Worm (Caenorhabditis elegans) whole organism, L3 larva: ENCODE results near the gene Y39A3A.2.
A peak's percentile ranks its signal among the peaks of the same experiment; 100 is the strongest.

ENCODE experiments used
- R02D3.7 ChIP-seq: fragments of 150-350 bp; optimal IDR thresholded peaks from 2 replicates; lab custom pipeline; 2014; ENCODE audit warnings: missing biosample characterization, missing genetic modification characterization
- ZK546.5 ChIP-seq: sonication (generic microtip); optimal IDR thresholded peaks from 2 replicates; lab custom pipeline; 2017; ENCODE audit warnings: missing biosample characterization, missing genetic modification characterization
- aly-2 ChIP-seq: fragments of 150-350 bp; optimal IDR thresholded peaks from 2 replicates; lab custom pipeline; 2014; ENCODE audit warnings: missing biosample characterization, missing genetic modification characterization
- ama-1 ChIP-seq: fragments of 150-350 bp; optimal IDR thresholded peaks from 2 replicates; lab custom pipeline; 2018
- ceh-28 ChIP-seq: fragments of 150-350 bp; optimal IDR thresholded peaks from 2 replicates; lab custom pipeline; 2014; ENCODE audit warnings: missing biosample characterization, missing genetic modification reagents, missing genetic modification characterization
- ceh-82 ChIP-seq: fragments of 150-350 bp; optimal IDR thresholded peaks from 2 replicates; lab custom pipeline; 2014; ENCODE audit warnings: missing biosample characterization, missing genetic modification characterization
- ceh-9 ChIP-seq: sonication (generic microtip); optimal IDR thresholded peaks from 2 replicates; lab custom pipeline; 2018; ENCODE audit warnings: missing biosample characterization, missing genetic modification characterization
- daf-12 ChIP-seq: fragments of 150-350 bp; optimal IDR thresholded peaks from 2 replicates; lab custom pipeline; 2014; ENCODE audit warnings: missing biosample characterization, missing genetic modification reagents, missing genetic modification characterization
- egl-27 ChIP-seq: sonication (generic microtip); optimal IDR thresholded peaks from 4 replicates; lab custom pipeline; 2017; ENCODE audit warnings: missing biosample characterization, missing genetic modification reagents, missing genetic modification characterization
- egl-5 ChIP-seq: fragments of 150-350 bp; optimal IDR thresholded peaks from 2 replicates; lab custom pipeline; 2017; ENCODE audit warnings: missing biosample characterization, missing genetic modification reagents, missing genetic modification characterization, inconsistent platforms
- elt-1 ChIP-seq: fragments of 150-350 bp; optimal IDR thresholded peaks from 2 replicates; lab custom pipeline; 2014; ENCODE audit warnings: missing biosample characterization, missing genetic modification characterization
- elt-2 ChIP-seq: sonication (generic microtip); optimal IDR thresholded peaks from 2 replicates; lab custom pipeline; 2016; ENCODE audit warnings: missing genetic modification reagents, mild to moderate bottlenecking, missing genetic modification characterization, missing compliant biosample characterization
- elt-3 ChIP-seq, 3 experiments: fragments of 150-350 bp in 1 of 3; sonication (generic microtip) in 2 of 3; optimal IDR thresholded peaks; 2 replicates in 2 of 3; 4 replicates in 1 of 3; lab custom pipeline; 2014 to 2017; ENCODE audit warnings: missing biosample characterization in 3 of 3, missing genetic modification characterization in 3 of 3
- eor-1 ChIP-seq, 2 experiments: fragments of 150-350 bp; optimal IDR thresholded peaks; 2 replicates each; lab custom pipeline; 2014 to 2018; ENCODE audit warnings: missing biosample characterization in 2 of 2, missing genetic modification characterization in 2 of 2
- fkh-10 ChIP-seq: sonication (generic microtip); optimal IDR thresholded peaks from 2 replicates; lab custom pipeline; 2017; ENCODE audit warnings: missing biosample characterization, missing genetic modification reagents, missing genetic modification characterization
- fkh-2 ChIP-seq: fragments of 150-350 bp; optimal IDR thresholded peaks from 2 replicates; lab custom pipeline; 2014; ENCODE audit warnings: missing biosample characterization, missing genetic modification reagents, missing genetic modification characterization
- fos-1 ChIP-seq: fragments of 150-350 bp; optimal IDR thresholded peaks from 2 replicates; lab custom pipeline; 2014; ENCODE audit warnings: missing biosample characterization, missing genetic modification characterization
- hmg-11 ChIP-seq: sonication (generic microtip); optimal IDR thresholded peaks from 2 replicates; lab custom pipeline; 2016; ENCODE audit warnings: missing genetic modification characterization, missing compliant biosample characterization
- jun-1 ChIP-seq: fragments of 150-350 bp; optimal IDR thresholded peaks from 2 replicates; lab custom pipeline; 2014; ENCODE audit warnings: missing biosample characterization, missing genetic modification reagents, missing genetic modification characterization
- lin-15B ChIP-seq: fragments of 150-350 bp; optimal IDR thresholded peaks from 2 replicates; lab custom pipeline; 2014; ENCODE audit warnings: missing biosample characterization, missing genetic modification characterization
- lin-39 ChIP-seq: fragments of 150-350 bp; optimal IDR thresholded peaks from 2 replicates; lab custom pipeline; 2018; ENCODE audit warnings: missing biosample characterization, missing genetic modification reagents, missing genetic modification characterization
- lsy-12 ChIP-seq: sonication (generic microtip); optimal IDR thresholded peaks from 2 replicates; lab custom pipeline; 2016; ENCODE audit warnings: mild to moderate bottlenecking, missing genetic modification characterization, missing compliant biosample characterization
- mdl-1 ChIP-seq: fragments of 150-350 bp; optimal IDR thresholded peaks from 2 replicates; lab custom pipeline; 2014; ENCODE audit warnings: missing biosample characterization, missing genetic modification characterization
- nfya-1 ChIP-seq: sonication (generic microtip); optimal IDR thresholded peaks from 2 replicates; lab custom pipeline; 2017; ENCODE audit warnings: missing genetic modification characterization, mild to moderate bottlenecking, missing compliant biosample characterization, antibody characterized with exemption, moderate library complexity; ENCODE audit not compliant: insufficient read depth
- nhr-11 ChIP-seq: fragments of 150-350 bp; optimal IDR thresholded peaks from 2 replicates; lab custom pipeline; 2014; ENCODE audit warnings: missing biosample characterization, missing genetic modification characterization
- nhr-12 ChIP-seq: fragments of 150-350 bp; optimal IDR thresholded peaks from 2 replicates; lab custom pipeline; 2014; ENCODE audit warnings: missing biosample characterization, missing genetic modification characterization
- nhr-23 ChIP-seq: fragments of 150-350 bp; optimal IDR thresholded peaks from 2 replicates; lab custom pipeline; 2014; ENCODE audit warnings: missing biosample characterization, missing genetic modification reagents, missing genetic modification characterization
- nhr-25 ChIP-seq: sonication (generic microtip); optimal IDR thresholded peaks from 2 replicates; lab custom pipeline; 2017; ENCODE audit warnings: missing biosample characterization, missing genetic modification characterization
- nhr-28 ChIP-seq: fragments of 150-350 bp; optimal IDR thresholded peaks from 2 replicates; lab custom pipeline; 2014; ENCODE audit warnings: missing biosample characterization, missing genetic modification characterization
- nhr-43 ChIP-seq: sonication (generic microtip); optimal IDR thresholded peaks from 2 replicates; lab custom pipeline; 2016; ENCODE audit warnings: mild to moderate bottlenecking, missing genetic modification characterization, missing compliant biosample characterization; ENCODE audit not compliant: poor library complexity, severe bottlenecking
- nhr-67 ChIP-seq: fragments of 150-350 bp; optimal IDR thresholded peaks from 2 replicates; lab custom pipeline; 2014; ENCODE audit warnings: missing biosample characterization, missing genetic modification characterization
- nhr-76 ChIP-seq: fragments of 150-350 bp; sonication (generic microtip); optimal IDR thresholded peaks from 5 replicates; lab custom pipeline; 2014; ENCODE audit warnings: missing biosample characterization, missing genetic modification characterization
- pha-4 ChIP-seq: fragments of 150-350 bp; optimal IDR thresholded peaks from 2 replicates; lab custom pipeline; 2014; ENCODE audit warnings: missing biosample characterization, missing genetic modification reagents, missing genetic modification characterization
- pqm-1 ChIP-seq: fragments of 150-350 bp; optimal IDR thresholded peaks from 2 replicates; lab custom pipeline; 2017; ENCODE audit warnings: missing biosample characterization, missing genetic modification characterization, inconsistent platforms
- sea-2 ChIP-seq: fragments of 150-350 bp; sonication (generic microtip); optimal IDR thresholded peaks from 4 replicates; lab custom pipeline; 2014; ENCODE audit warnings: missing biosample characterization, missing genetic modification reagents, missing genetic modification characterization
- snpc-4 ChIP-seq: fragments of 150-350 bp; optimal IDR thresholded peaks from 2 replicates; lab custom pipeline; 2014; ENCODE audit warnings: missing biosample characterization, missing genetic modification characterization
- tbx-2 ChIP-seq: sonication (generic microtip); optimal IDR thresholded peaks from 2 replicates; lab custom pipeline; 2016; ENCODE audit warnings: mild to moderate bottlenecking, missing genetic modification characterization, missing compliant biosample characterization
- unc-39 ChIP-seq: sonication (generic microtip); optimal IDR thresholded peaks from 4 replicates; lab custom pipeline; 2017; ENCODE audit warnings: missing biosample characterization, missing genetic modification characterization
- unc-62 ChIP-seq: fragments of 150-350 bp; sonication (generic microtip); optimal IDR thresholded peaks from 4 replicates; lab custom pipeline; 2014; ENCODE audit warnings: missing biosample characterization, missing genetic modification reagents, missing genetic modification characterization
- ztf-11 ChIP-seq: fragments of 150-350 bp; optimal IDR thresholded peaks from 2 replicates; lab custom pipeline; 2014; ENCODE audit warnings: missing biosample characterization, missing genetic modification characterization
- ztf-4 ChIP-seq: fragments of 150-350 bp; optimal IDR thresholded peaks from 2 replicates; lab custom pipeline; 2014; ENCODE audit warnings: missing biosample characterization, missing genetic modification characterization

Gene Y39A3A.2

DNA sequence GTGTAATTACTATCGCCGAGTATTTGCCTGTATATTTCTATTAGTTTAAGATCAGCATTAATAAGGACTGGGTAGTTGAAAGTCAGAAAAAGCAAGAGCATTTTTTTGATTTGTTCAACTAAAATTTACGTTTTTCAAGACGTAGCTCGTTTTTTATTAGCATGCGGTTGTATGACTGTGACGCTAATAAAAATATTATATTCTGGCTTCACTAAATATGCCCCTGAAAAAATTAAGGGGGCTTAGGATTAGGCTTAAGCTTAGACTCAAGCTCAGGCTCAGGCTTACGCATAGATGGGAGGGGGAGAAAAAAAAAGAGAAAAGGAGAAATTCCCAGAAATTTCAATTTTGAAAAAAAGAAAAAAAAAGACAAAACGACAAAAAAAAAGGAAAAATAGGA lies at the start of gene Y39A3A.2:
Gene Y39A3A.2 (minus strand): TSS at position 101 of the 400 bp plus-strand sequence.
- TF ChIP-seq pqm-1 (tag; lab: Kevin White, UChicago) (no peak), ceh-82 (tag; lab: Kevin White, UChicago) (no peak), lin-39 (tag; lab: Kevin White, UChicago) (no peak), ZK546.5 (tag; lab: Kevin White, UChicago) (no peak), eor-1 (tag; optimal IDR thresholded peaks at IDR 0.05; lab: Kevin White, UChicago) (no peak)
- TF ChIP-seq, all 47 proteins: peak for 0

DNA sequence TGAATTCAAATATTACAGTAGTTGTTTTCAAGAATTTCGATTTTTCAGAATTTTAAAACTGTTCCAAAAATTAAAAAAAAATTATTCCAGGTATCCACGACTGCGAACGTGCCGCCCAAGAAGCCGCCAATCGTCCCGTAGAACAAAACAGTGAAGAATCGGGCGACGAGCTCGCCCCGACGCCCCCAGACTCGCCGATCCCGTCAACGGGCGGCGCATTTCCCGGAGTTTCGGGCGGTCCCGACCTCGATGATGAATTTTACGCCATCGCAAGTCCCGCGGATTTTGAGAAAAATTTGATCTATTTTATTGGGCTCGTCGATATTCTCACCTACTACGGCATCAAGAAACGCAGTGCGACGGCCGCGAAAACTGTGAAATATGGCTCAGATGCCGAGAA lies 48.5 kb upstream of the Y39A3A.2 start:
- TF ChIP-seq unc-39, result no peak
- TF ChIP-seq ztf-4, result no peak
- TF ChIP-seq nhr-12 (tag; lab: Kevin White, UChicago), result no peak
- no peak for TF ChIP-seq nhr-76 (tag; lab: Kevin White, UChicago)
- TF ChIP-seq hmg-11 (tag; lab: Kevin White, UChicago), result no peak
- TF ChIP-seq jun-1, result no peak
- no peak for TF ChIP-seq elt-3 (tag; optimal IDR thresholded peaks at IDR 0.05; lab: Kevin White, UChicago)
- no peak for TF ChIP-seq lin-39 (tag; lab: Kevin White, UChicago)
- TF ChIP-seq daf-12 (tag; lab: Kevin White, UChicago), result no peak
- no peak for TF ChIP-seq fkh-10 (GFP tag; lab: Kevin White, UChicago)
- no peak for TF ChIP-seq aly-2 (tag; lab: Kevin White, UChicago)

DNA sequence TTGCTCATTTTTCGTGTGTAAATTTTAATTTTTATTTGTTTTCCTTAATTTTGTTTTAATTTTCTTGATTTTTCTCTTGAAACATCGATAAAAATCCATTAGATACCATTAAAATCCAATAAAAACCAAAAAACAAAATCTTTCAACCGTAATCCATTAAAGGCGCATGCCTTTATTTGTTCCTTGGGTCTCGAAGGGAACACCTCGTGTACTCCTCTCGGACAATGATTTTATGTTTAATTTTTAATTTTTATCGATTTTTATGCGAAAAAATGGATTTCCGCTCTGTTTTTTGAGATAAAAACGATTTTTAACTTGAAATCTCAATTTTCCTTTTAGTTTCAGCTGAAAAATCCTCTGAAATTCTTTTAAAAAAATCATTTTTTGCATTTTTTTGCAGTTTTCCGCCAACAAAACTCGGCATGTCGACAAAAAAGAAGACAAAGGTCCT lies 44.5 kb upstream of the Y39A3A.2 start, which contains the start of gene ppk-2:
Gene ppk-2 (plus strand): TSS at position 401 of the 451 bp plus-strand sequence.
- no peak for TF ChIP-seq snpc-4 (tag; lab: Kevin White, UChicago)
- TF ChIP-seq egl-27 (tag; lab: Kevin White, UChicago), result no peak
- no peak for TF ChIP-seq nhr-23 (tag; lab: Kevin White, UChicago)
- no peak for TF ChIP-seq lsy-12 (tag; lab: Kevin White, UChicago)
- no peak for TF ChIP-seq nhr-67 (tag; lab: Kevin White, UChicago)
- no peak for TF ChIP-seq ztf-4
- no peak for TF ChIP-seq ceh-9 (tag; lab: Kevin White, UChicago)
- TF ChIP-seq nhr-11 (tag; lab: Kevin White, UChicago), result no peak
- TF ChIP-seq mdl-1 (tag; lab: Kevin White, UChicago), result no peak
- TF ChIP-seq nhr-12 (tag; lab: Kevin White, UChicago), result no peak
- TF ChIP-seq tbx-2, result no peak
- TF ChIP-seq elt-1 (tag; lab: Kevin White, UChicago), result no peak
- TF ChIP-seq ztf-11 (tag; lab: Kevin White, UChicago), result no peak

DNA sequence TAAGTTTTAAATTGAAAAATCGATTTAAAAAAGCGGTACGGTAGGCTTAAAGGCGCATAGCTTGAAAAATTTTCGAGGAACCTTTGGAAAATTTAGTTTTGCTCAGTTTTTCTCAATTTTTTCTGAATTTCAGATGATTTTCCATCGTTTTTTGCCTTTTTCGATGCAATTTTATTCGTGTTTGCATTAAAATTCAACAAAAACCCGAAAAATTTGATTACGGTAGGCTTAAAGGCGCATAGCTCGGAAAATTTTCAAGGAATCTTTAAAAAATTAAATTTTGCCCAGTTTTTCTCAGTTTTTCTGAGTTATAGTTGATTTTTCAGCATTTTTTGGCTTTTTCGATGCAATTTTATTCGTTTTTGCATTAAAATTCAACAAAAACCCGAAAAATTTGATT lies 43.8 kb upstream of the Y39A3A.2 start:
- TF ChIP-seq fkh-2 (tag; lab: Kevin White, UChicago) (no peak), pqm-1 (tag; lab: Kevin White, UChicago) (no peak), egl-27 (tag; lab: Kevin White, UChicago) (no peak), ceh-82 (tag; lab: Kevin White, UChicago) (no peak), elt-3 (tag; optimal IDR thresholded peaks at IDR 0.05; lab: Kevin White, UChicago) (no peak), unc-62 (GFP tag; lab: Kevin White, UChicago) (no peak), lin-39 (tag; lab: Kevin White, UChicago) (no peak), nfya-1 (tag; lab: Kevin White, UChicago) (no peak), R02D3.7 (tag; lab: Kevin White, UChicago) (no peak), lsy-12 (tag; lab: Kevin White, UChicago) (no peak), nhr-67 (tag; lab: Kevin White, UChicago) (no peak), fos-1 (tag; lab: Kevin White, UChicago) (no peak), ama-1 (no peak)

DNA sequence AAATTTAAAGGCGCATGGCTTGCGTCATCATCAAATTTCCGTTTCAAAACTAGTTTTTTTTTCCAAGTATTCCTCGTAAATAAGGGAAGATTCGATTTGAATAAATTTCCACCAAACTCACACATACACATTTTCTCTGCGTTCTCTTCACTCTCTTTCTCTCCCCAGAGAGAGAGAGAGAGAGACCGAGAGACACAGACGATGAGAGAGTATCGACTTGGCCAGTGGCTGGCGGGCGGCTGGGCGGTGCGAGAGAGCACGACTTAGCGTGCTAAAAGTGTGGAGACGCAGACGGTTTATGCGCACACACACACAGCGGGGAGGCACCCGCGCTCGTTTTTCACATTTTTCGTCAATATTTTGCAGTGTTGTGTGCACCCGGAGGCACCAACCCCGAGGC lies 43.4 kb upstream of the Y39A3A.2 start:
- TF ChIP-seq unc-39, result no peak
- peak; percentile 94 for TF ChIP-seq fkh-10 (GFP tag; lab: Kevin White, UChicago)
- peak; percentile 22 for TF ChIP-seq pqm-1 (tag; lab: Kevin White, UChicago)
- peak; percentile 98 for TF ChIP-seq nfya-1 (tag; lab: Kevin White, UChicago)
- peak; percentile 56 for TF ChIP-seq nhr-23 (tag; lab: Kevin White, UChicago)
- TF ChIP-seq ztf-11 (tag; lab: Kevin White, UChicago), result no peak
- peak; percentile 55 for TF ChIP-seq lin-39 (tag; lab: Kevin White, UChicago)
- TF ChIP-seq ceh-28, result peak; percentile 94
- TF ChIP-seq egl-5 (tag; lab: Kevin White, UChicago), result no peak
- peak; percentile 97 for TF ChIP-seq hmg-11 (tag; lab: Kevin White, UChicago)
- TF ChIP-seq tbx-2, result peak; percentile 54
- TF ChIP-seq lin-15B (tag; lab: Kevin White, UChicago), result peak; percentile 56
- TF ChIP-seq ceh-82 (tag; lab: Kevin White, UChicago), result peak; percentile 65
- TF ChIP-seq nhr-76 (tag; lab: Kevin White, UChicago), result no peak
- no peak for TF ChIP-seq elt-1 (tag; lab: Kevin White, UChicago)
- no peak for TF ChIP-seq unc-62 (GFP tag; lab: Kevin White, UChicago)
- TF ChIP-seq R02D3.7 (tag; lab: Kevin White, UChicago), result no peak
- peak; percentile 75 for TF ChIP-seq pha-4 (tag; lab: Kevin White, UChicago)
- TF ChIP-seq ceh-9 (tag; lab: Kevin White, UChicago), result no peak
- peak; percentile 54 for TF ChIP-seq elt-2 (tag; lab: Kevin White, UChicago)
- no peak for TF ChIP-seq nhr-25 (tag; lab: Kevin White, UChicago)
- peak; percentile 42 for TF ChIP-seq sea-2 (GFP tag; lab: Kevin White, UChicago)
- TF ChIP-seq nhr-28, result no peak
- peak; percentile 42 for TF ChIP-seq jun-1
- TF ChIP-seq nhr-43 (tag; lab: Kevin White, UChicago), result no peak
